Fruit fly (Drosophila melanogaster) Kc167 (cell line): ENCODE results near the gene CG4375.

Experiments used
- Myc ChIP-seq: fragments of >200 bp; optimal IDR thresholded peaks from 2 replicates; lab custom pipeline; 2017; ENCODE audit warnings: missing external identifiers
- Sin3A ChIP-seq: fragments of >200 bp; optimal IDR thresholded peaks from 2 replicates; lab custom pipeline; 2018; ENCODE audit warnings: missing external identifiers
- h ChIP-seq: fragments of >200 bp; optimal IDR thresholded peaks from 3 replicates; lab custom pipeline; 2018; ENCODE audit warnings: missing external identifiers
- insv ChIP-seq: fragments of >200 bp; optimal IDR thresholded peaks from 3 replicates; lab custom pipeline; 2018; ENCODE audit warnings: missing external identifiers
- psq ChIP-seq: fragments of >200 bp; optimal IDR thresholded peaks from 2 replicates; lab custom pipeline; 2017; ENCODE audit warnings: missing external identifiers
- ttk ChIP-seq: sonication (Bioruptor generic); optimal IDR thresholded peaks from 2 replicates; lab custom pipeline; 2017; ENCODE audit warnings: missing external identifiers

The CG4375 gene

dm6 chr2L:1036811-1037296 is 10.2 kb upstream of the CG4375 start, which contains the start of gene gNacalpha:
Gene gNacalpha, plus strand, starts transcription at chr2L:1037246.
- TF ChIP-seq insv (lab: Kevin White, UChicago) (no peak), psq (lab: Kevin White, UChicago) (no peak), Sin3A (no peak), ttk (lab: Kevin White, UChicago) (no peak), h (lab: Kevin White, UChicago) (no peak), Myc (lab: Kevin White, UChicago) (no peak)

- TF ChIP-seq Sin3A (no peak), Myc (lab: Kevin White, UChicago) (no peak), h (lab: Kevin White, UChicago) (no peak), psq (lab: Kevin White, UChicago) (no peak), ttk (lab: Kevin White, UChicago) (no peak), insv (lab: Kevin White, UChicago) (no peak)
These were observed 17.8 kb downstream of the CG4375 start for dm6 chr2L:1008923-1009322.

DNA sequence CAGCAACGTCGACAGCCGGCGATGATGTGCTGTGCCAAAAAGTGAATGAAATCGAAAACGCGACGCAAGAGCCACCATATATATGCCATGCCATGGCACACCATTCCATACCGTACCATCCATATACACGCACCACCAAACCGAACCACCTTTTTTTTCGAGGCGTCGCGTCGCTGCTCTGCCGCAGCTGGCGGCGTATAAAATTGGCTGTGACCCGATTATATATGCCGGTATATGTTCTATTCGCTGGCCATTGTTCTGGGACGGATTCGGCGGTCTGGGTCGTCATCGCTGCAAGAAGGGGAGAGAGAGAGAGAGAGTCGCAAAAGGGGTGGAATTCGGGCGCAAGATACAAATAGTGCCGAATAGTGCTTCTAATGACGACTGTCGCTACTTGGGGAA is 18.9 kb downstream of the CG4375 start:
- TF ChIP-seq ttk (lab: Kevin White, UChicago) (no peak), Sin3A (no peak), psq (lab: Kevin White, UChicago) (no peak)

dm6 chr2L:1007142-1007839 is 19.4 kb downstream of the CG4375 start:
- no peak for TF ChIP-seq h (lab: Kevin White, UChicago)
- TF ChIP-seq ttk (lab: Kevin White, UChicago) = no peak

DNA sequence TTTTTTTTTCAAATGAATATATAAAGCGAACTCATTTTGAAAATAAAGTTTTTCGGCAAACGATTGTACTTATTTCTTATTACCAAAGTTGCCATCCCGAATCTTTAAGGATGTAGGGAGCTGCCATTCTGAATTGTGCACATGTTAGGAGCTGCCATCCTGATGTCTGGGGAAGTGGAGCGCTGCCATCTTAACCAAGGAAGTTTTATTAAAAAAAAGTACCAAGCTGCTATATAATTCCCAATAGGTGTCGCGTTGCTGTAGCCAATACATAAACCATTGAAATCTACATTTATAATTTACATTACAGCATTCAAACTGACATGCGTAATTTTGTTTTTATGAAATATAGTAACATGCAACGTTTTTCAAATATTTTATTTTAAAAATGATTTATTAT is 20.2 kb downstream of the CG4375 start:
- TF ChIP-seq h (lab: Kevin White, UChicago) = no peak
- no peak for TF ChIP-seq insv (lab: Kevin White, UChicago)
- no peak for TF ChIP-seq psq (lab: Kevin White, UChicago)
- no peak for TF ChIP-seq ttk (lab: Kevin White, UChicago)
- TF ChIP-seq Myc (lab: Kevin White, UChicago) = no peak
- TF ChIP-seq Sin3A = no peak
